Fruit fly (Drosophila melanogaster): ENCODE measurements around the gene CG12728.

DNA sequence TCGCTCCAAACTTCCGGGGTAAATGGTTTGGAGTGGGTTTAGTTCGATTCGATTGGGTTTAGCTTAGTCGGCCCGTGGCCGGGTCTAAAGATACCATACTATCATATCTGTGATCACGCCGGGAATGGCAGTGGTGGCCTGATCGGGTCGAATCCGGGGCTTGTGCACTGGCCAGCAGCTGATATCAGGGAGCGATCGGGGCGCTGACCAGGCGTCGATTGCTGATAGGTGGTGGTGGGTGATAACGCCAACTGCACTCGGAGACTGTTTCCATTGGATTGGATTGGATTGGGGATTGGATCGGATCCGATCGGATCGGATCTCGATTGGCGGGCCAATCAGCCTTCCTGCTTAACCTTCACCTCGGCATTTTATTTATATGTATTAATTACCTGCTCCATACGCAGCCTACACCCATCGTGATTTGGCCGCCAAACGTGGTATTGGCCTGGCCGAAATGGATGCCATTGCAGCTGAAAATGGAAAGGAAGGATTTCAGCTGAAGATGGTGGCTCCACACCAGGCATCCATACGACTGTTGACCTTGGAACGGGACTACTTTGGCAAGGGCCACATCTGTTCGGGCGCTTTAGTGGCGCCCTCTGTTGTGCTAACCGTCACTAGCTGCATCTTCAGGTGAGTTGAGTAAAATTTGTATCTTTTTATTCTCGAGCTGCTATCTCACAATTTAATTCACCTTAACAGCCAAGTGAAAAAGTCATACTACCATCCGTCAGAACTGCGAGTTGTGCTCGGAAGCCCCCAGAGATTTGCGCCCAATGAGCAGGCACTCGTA is 14.4 kb downstream of the CG12728 start:
- TF ChIP-seq Dll (optimal IDR thresholded peaks at IDR 0.05) (no peak), EcR (GFP tag; optimal IDR thresholded peaks at IDR 0.05) (no peak), usp (GFP tag; optimal IDR thresholded peaks at IDR 0.05) (no peak), CG8478 (optimal IDR thresholded peaks at IDR 0.05) (no peak), pan (optimal IDR thresholded peaks at IDR 0.05) (no peak)
